Worm (Caenorhabditis elegans) whole organism, young adult: ENCODE results near the gene rhr-1.

Experiments
- F23B12.7 ChIP-seq: sonication (generic microtip); optimal IDR thresholded peaks from 2 replicates; lab custom pipeline; 2017; ENCODE audit warnings: missing genetic modification characterization, mild to moderate bottlenecking, missing compliant biosample characterization, antibody characterized with exemption, moderate library complexity; ENCODE audit not compliant: insufficient read depth
- ama-1 ChIP-seq, 3 experiments: fragments of 150-350 bp in 1 of 3; sonication (generic microtip) in 2 of 3; optimal IDR thresholded peaks; 2 replicates each; lab custom pipeline; 2014 to 2018; ENCODE audit warnings: missing biosample characterization in 2 of 3, missing genetic modification characterization in 2 of 3, missing genetic modification reagents in 2 of 3

ce11 chrV:5412808-5413405, 15.1 kb upstream of the rhr-1 start, which contains the start of gene F08F3.10:
- TF ChIP-seq ama-1 (optimal IDR thresholded peaks at IDR 0.05; lab: Kevin White, UChicago), result no peak
- TF ChIP-seq ama-1 (GFP tag; optimal IDR thresholded peaks at IDR 0.05; lab: Kevin White, UChicago), result no peak
- TF ChIP-seq F23B12.7 (tag; lab: Kevin White, UChicago), result no peak
